Worm (Caenorhabditis elegans): ENCODE data around the gene F17C11.11.

The F17C11.11 gene

ce11 chrV:10902682-10903081 is 35.9 kb downstream of the F17C11.11 start, which contains the start of gene F32D8.8:
TSS of gene F32D8.8 (minus strand) at chrV:10902782.
- TF ChIP-seq tbx-37 (GFP tag; conservative IDR thresholded peaks at IDR 0.05) (no peak), tra-4 (tag; optimal IDR thresholded peaks at IDR 0.05) (no peak), ets-7 (tag; optimal IDR thresholded peaks at IDR 0.05) (no peak), hnd-1 (tag; optimal IDR thresholded peaks at IDR 0.05) (no peak), hmbx-1 (tag; optimal IDR thresholded peaks at IDR 0.05) (no peak), aly-1 (tag; optimal IDR thresholded peaks at IDR 0.05) (no peak), flt-1 (GFP tag; IDR thresholded peaks at IDR 0.05) (no peak), scrt-1 (GFP tag; IDR thresholded peaks at IDR 0.05) (no peak), F13C5.2 (tag; optimal IDR thresholded peaks at IDR 0.05) (no peak), ceh-36 (tag; optimal IDR thresholded peaks at IDR 0.05) (no peak), sea-1 (GFP tag; conservative IDR thresholded peaks at IDR 0.05) (no peak), B0310.2 (tag; optimal IDR thresholded peaks at IDR 0.05) (no peak), ama-1 (optimal IDR thresholded peaks at IDR 0.05) (no peak), pes-1 (GFP tag; IDR thresholded peaks at IDR 0.05) (no peak), hmg-4 (GFP tag; optimal IDR thresholded peaks at IDR 0.05) (no peak), ceh-13 (GFP tag; optimal IDR thresholded peaks at IDR 0.05) (no peak), tbx-11 (GFP tag; IDR thresholded peaks at IDR 0.05) (no peak)

- TF ChIP-seq tbx-37 (GFP tag; conservative IDR thresholded peaks at IDR 0.05) = no peak
- TF ChIP-seq ceh-36 (tag; optimal IDR thresholded peaks at IDR 0.05) = no peak
- TF ChIP-seq pes-1 (GFP tag; IDR thresholded peaks at IDR 0.05) = no peak
- TF ChIP-seq tbx-11 (GFP tag; IDR thresholded peaks at IDR 0.05) = no peak
- TF ChIP-seq aly-1 (tag; optimal IDR thresholded peaks at IDR 0.05) = no peak
- no peak for TF ChIP-seq sea-1 (GFP tag; conservative IDR thresholded peaks at IDR 0.05)
- TF ChIP-seq hmbx-1 (tag; optimal IDR thresholded peaks at IDR 0.05) = no peak
- TF ChIP-seq ceh-13 (GFP tag; optimal IDR thresholded peaks at IDR 0.05) = no peak
- TF ChIP-seq hnd-1 (tag; optimal IDR thresholded peaks at IDR 0.05) = no peak
- TF ChIP-seq hmg-4 (GFP tag; optimal IDR thresholded peaks at IDR 0.05) = no peak
- no peak for TF ChIP-seq B0310.2 (tag; optimal IDR thresholded peaks at IDR 0.05)
These were observed 37.5 kb downstream of the F17C11.11 start, which contains the start of gene spp-16 for ce11 chrV:10901125-10901524. TSS of gene spp-16 (minus strand) at chrV:10901303.

- no peak for TF ChIP-seq flt-1 (GFP tag; IDR thresholded peaks at IDR 0.05)
- TF ChIP-seq ceh-13 (GFP tag; optimal IDR thresholded peaks at IDR 0.05) = no peak
- no peak for TF ChIP-seq tbx-11 (GFP tag; IDR thresholded peaks at IDR 0.05)
- no peak for TF ChIP-seq sea-1 (GFP tag; conservative IDR thresholded peaks at IDR 0.05)
- no peak for TF ChIP-seq B0310.2 (tag; optimal IDR thresholded peaks at IDR 0.05)
- TF ChIP-seq aly-1 (tag; optimal IDR thresholded peaks at IDR 0.05) = no peak
- no peak for TF ChIP-seq tbx-37 (GFP tag; conservative IDR thresholded peaks at IDR 0.05)
- TF ChIP-seq F13C5.2 (tag; optimal IDR thresholded peaks at IDR 0.05) = no peak
- no peak for TF ChIP-seq scrt-1 (GFP tag; IDR thresholded peaks at IDR 0.05)
- TF ChIP-seq hmg-4 (GFP tag; optimal IDR thresholded peaks at IDR 0.05) = no peak
- TF ChIP-seq hnd-1 (tag; optimal IDR thresholded peaks at IDR 0.05) = no peak
- no peak for TF ChIP-seq tra-4 (tag; optimal IDR thresholded peaks at IDR 0.05)
- no peak for TF ChIP-seq pes-1 (GFP tag; IDR thresholded peaks at IDR 0.05)
- TF ChIP-seq ceh-36 (tag; optimal IDR thresholded peaks at IDR 0.05) = no peak
- no peak for TF ChIP-seq ama-1 (optimal IDR thresholded peaks at IDR 0.05)
These were observed 40.0 kb downstream of the F17C11.11 start for ce11 chrV:10898629-10899028.

ce11 chrV:10898107-10898506 is 40.5 kb downstream of the F17C11.11 start, which contains the start of gene F32D8.7:
TSS of gene F32D8.7 (plus strand) at chrV:10898435.
- no peak for TF ChIP-seq ets-7 (tag; optimal IDR thresholded peaks at IDR 0.05)
- TF ChIP-seq scrt-1 (GFP tag; IDR thresholded peaks at IDR 0.05) = no peak
- no peak for TF ChIP-seq tbx-11 (GFP tag; IDR thresholded peaks at IDR 0.05)
- TF ChIP-seq sea-1 (GFP tag; conservative IDR thresholded peaks at IDR 0.05) = no peak
- TF ChIP-seq pes-1 (GFP tag; IDR thresholded peaks at IDR 0.05) = no peak
- TF ChIP-seq hmbx-1 (tag; optimal IDR thresholded peaks at IDR 0.05) = no peak
- TF ChIP-seq F13C5.2 (tag; optimal IDR thresholded peaks at IDR 0.05) = no peak
- TF ChIP-seq tbx-37 (GFP tag; conservative IDR thresholded peaks at IDR 0.05) = no peak
- TF ChIP-seq ceh-13 (GFP tag; optimal IDR thresholded peaks at IDR 0.05) = no peak
- no peak for TF ChIP-seq B0310.2 (tag; optimal IDR thresholded peaks at IDR 0.05)
- no peak for TF ChIP-seq tra-4 (tag; optimal IDR thresholded peaks at IDR 0.05)
- TF ChIP-seq ceh-36 (tag; optimal IDR thresholded peaks at IDR 0.05) = no peak
- no peak for TF ChIP-seq aly-1 (tag; optimal IDR thresholded peaks at IDR 0.05)
- TF ChIP-seq flt-1 (GFP tag; IDR thresholded peaks at IDR 0.05) = no peak
- TF ChIP-seq hmg-4 (GFP tag; optimal IDR thresholded peaks at IDR 0.05) = no peak
- no peak for TF ChIP-seq ama-1 (optimal IDR thresholded peaks at IDR 0.05)
- no peak for TF ChIP-seq hnd-1 (tag; optimal IDR thresholded peaks at IDR 0.05)

ce11 chrV:10897172-10897571 is 41.4 kb downstream of the F17C11.11 start:
- TF ChIP-seq pes-1 (GFP tag; IDR thresholded peaks at IDR 0.05) = no peak; the same call in none of the 2 replicates
- TF ChIP-seq hmbx-1 (tag; optimal IDR thresholded peaks at IDR 0.05) = no peak
- peak; percentile 61 for TF ChIP-seq tbx-37 (GFP tag; conservative IDR thresholded peaks at IDR 0.05)
- TF ChIP-seq B0310.2 (tag; optimal IDR thresholded peaks at IDR 0.05) = peak; percentile 25
- TF ChIP-seq hmg-4 (GFP tag; optimal IDR thresholded peaks at IDR 0.05) = peak; percentile 82
- peak; percentile 93 for TF ChIP-seq F13C5.2 (tag; optimal IDR thresholded peaks at IDR 0.05)
- TF ChIP-seq scrt-1 (GFP tag; IDR thresholded peaks at IDR 0.05) = peak; percentile 46; the same call in 1 of the 2 replicates
- TF ChIP-seq ceh-13 (GFP tag; optimal IDR thresholded peaks at IDR 0.05) = no peak
- peak; percentile 58; the same call in 1 of the 2 replicates for TF ChIP-seq tbx-11 (GFP tag; IDR thresholded peaks at IDR 0.05)
- no peak for TF ChIP-seq ama-1 (optimal IDR thresholded peaks at IDR 0.05)
- peak; percentile 68; the same call in 1 of the 2 replicates for TF ChIP-seq sea-1 (GFP tag; conservative IDR thresholded peaks at IDR 0.05)
- peak; percentile 53 for TF ChIP-seq hnd-1 (tag; optimal IDR thresholded peaks at IDR 0.05)
- TF ChIP-seq flt-1 (GFP tag; IDR thresholded peaks at IDR 0.05) = peak; percentile 76

ce11 chrV:10897106-10897171 is 41.7 kb downstream of the F17C11.11 start, which contains the start of gene sec-61.G:
TSS of gene sec-61.G (minus strand) at chrV:10897143.
- TF ChIP-seq scrt-1 (GFP tag; IDR thresholded peaks at IDR 0.05) (no peak), ama-1 (optimal IDR thresholded peaks at IDR 0.05) (no peak), hnd-1 (tag; optimal IDR thresholded peaks at IDR 0.05) (no peak), sea-1 (GFP tag; conservative IDR thresholded peaks at IDR 0.05) (no peak), ets-7 (tag; optimal IDR thresholded peaks at IDR 0.05) (no peak), ceh-36 (tag; optimal IDR thresholded peaks at IDR 0.05) (no peak)

ce11 chrV:10896706-10897105 is 41.9 kb downstream of the F17C11.11 start:
- TF ChIP-seq pes-1 (GFP tag; IDR thresholded peaks at IDR 0.05) (no peak), ets-7 (tag; optimal IDR thresholded peaks at IDR 0.05) (no peak), F13C5.2 (tag; optimal IDR thresholded peaks at IDR 0.05) (no peak), scrt-1 (GFP tag; IDR thresholded peaks at IDR 0.05) (no peak), ama-1 (optimal IDR thresholded peaks at IDR 0.05) (no peak), hmg-4 (GFP tag; optimal IDR thresholded peaks at IDR 0.05) (no peak), hnd-1 (tag; optimal IDR thresholded peaks at IDR 0.05) (no peak), sea-1 (GFP tag; conservative IDR thresholded peaks at IDR 0.05) (no peak)
